Fruit fly (Drosophila melanogaster) whole organism, prepupa: ENCODE data around the gene GCC88.

Experiments
- Blimp-1 ChIP-seq: fragments of 200-800 bp; sonication (Bioruptor generic); optimal IDR thresholded peaks from 3 replicates; lab custom pipeline; 2017; ENCODE audit warnings: missing biosample characterization, missing genetic modification characterization, mild to moderate bottlenecking, moderate library complexity, missing genetic modification reagents
- CG10631 ChIP-seq: fragments of 200-800 bp; sonication (Bioruptor generic); optimal IDR thresholded peaks from 2 replicates; lab custom pipeline; 2016; ENCODE audit warnings: missing biosample characterization, missing genetic modification characterization
- CG10669 ChIP-seq: fragments of 200-800 bp; sonication (Bioruptor generic); optimal IDR thresholded peaks from 3 replicates; lab custom pipeline; 2018; ENCODE audit warnings: missing biosample characterization, mild to moderate bottlenecking, missing genetic modification characterization, moderate library complexity
- CG11294 ChIP-seq: fragments of 200-800 bp; sonication (Bioruptor generic); IDR thresholded peaks from 2 replicates; pipeline ENCODE4 v1.3.6; 2022; ENCODE audit warnings: missing biosample characterization, missing genetic modification characterization
- CG11762 ChIP-seq: fragments of 200-800 bp; sonication (Bioruptor generic); optimal IDR thresholded peaks from 3 replicates; lab custom pipeline; 2016; ENCODE audit warnings: missing biosample characterization, missing genetic modification characterization; ENCODE audit not compliant: insufficient read depth
- CG15336 ChIP-seq: fragments of 200-800 bp; sonication (Bioruptor generic); IDR thresholded peaks from 2 replicates; pipeline ENCODE4 v1.3.6; 2022; ENCODE audit warnings: missing biosample characterization, missing genetic modification characterization
- CG16779 ChIP-seq: fragments of 200-800 bp; sonication (Bioruptor generic); optimal IDR thresholded peaks from 3 replicates; lab custom pipeline; 2017; ENCODE audit warnings: missing biosample characterization, mild to moderate bottlenecking, missing genetic modification characterization
- CG3032 ChIP-seq: fragments of 200-800 bp; optimal IDR thresholded peaks from 2 replicates; lab custom pipeline; 2019; ENCODE audit warnings: missing biosample characterization, mild to moderate bottlenecking, missing genetic modification characterization, moderate library complexity
- CG32006 ChIP-seq: fragments of 200-800 bp; sonication (Bioruptor generic); optimal IDR thresholded peaks from 3 replicates; lab custom pipeline; 2017; ENCODE audit warnings: missing biosample characterization, mild to moderate bottlenecking, missing genetic modification characterization
- CG3919 ChIP-seq: fragments of 200-800 bp; sonication (Bioruptor generic); optimal IDR thresholded peaks from 3 replicates; lab custom pipeline; 2016; ENCODE audit warnings: missing biosample characterization, missing genetic modification characterization
- CG4318 ChIP-seq: fragments of 200-800 bp; sonication (Bioruptor generic); optimal IDR thresholded peaks from 3 replicates; lab custom pipeline; 2017; ENCODE audit warnings: missing biosample characterization, mild to moderate bottlenecking, missing genetic modification characterization
- CG6163 ChIP-seq: fragments of 200-800 bp; sonication (Bioruptor generic); IDR thresholded peaks from 3 replicates; pipeline ENCODE4 v1.3.6; 2022; ENCODE audit warnings: missing biosample characterization, missing genetic modification characterization
- CG6808 ChIP-seq: fragments of 200-800 bp; sonication (Bioruptor generic); optimal IDR thresholded peaks from 3 replicates; lab custom pipeline; 2017; ENCODE audit warnings: missing biosample characterization, missing genetic modification characterization, mild to moderate bottlenecking, moderate library complexity, missing genetic modification reagents
- CG7368 ChIP-seq: fragments of 200-800 bp; sonication (Bioruptor generic); optimal IDR thresholded peaks from 3 replicates; lab custom pipeline; 2016; ENCODE audit warnings: missing biosample characterization, missing genetic modification characterization
- CG8119 ChIP-seq: fragments of 200-800 bp; sonication (Bioruptor generic); IDR thresholded peaks from 3 replicates; pipeline ENCODE4 v1.3.6; 2022; ENCODE audit warnings: missing biosample characterization, missing genetic modification characterization
- CG8319 ChIP-seq: fragments of 200-800 bp; sonication (Bioruptor generic); optimal IDR thresholded peaks from 3 replicates; lab custom pipeline; 2016; ENCODE audit warnings: missing biosample characterization, missing genetic modification characterization
- CG9139 ChIP-seq: fragments of 200-800 bp; sonication (Bioruptor generic); optimal IDR thresholded peaks from 3 replicates; lab custom pipeline; 2017; ENCODE audit warnings: missing biosample characterization, mild to moderate bottlenecking, missing genetic modification characterization
- Eip75B ChIP-seq: fragments of 200-800 bp; sonication (Bioruptor generic); optimal IDR thresholded peaks from 3 replicates; lab custom pipeline; 2016; ENCODE audit warnings: missing biosample characterization, missing genetic modification characterization
- Eip78C ChIP-seq: fragments of 200-800 bp; sonication (Bioruptor generic); peaks from one replicate; lab custom pipeline; 2016; ENCODE audit warnings: missing biosample characterization, missing genetic modification characterization
- Eip93F ChIP-seq: fragments of 200-800 bp; sonication (Bioruptor generic); optimal IDR thresholded peaks from 2 replicates; lab custom pipeline; 2016; ENCODE audit warnings: missing biosample characterization, mild to moderate bottlenecking, missing genetic modification characterization
- Ets21C ChIP-seq: fragments of 200-800 bp; sonication (Bioruptor generic); optimal IDR thresholded peaks from 3 replicates; lab custom pipeline; 2016; ENCODE audit warnings: missing biosample characterization, missing genetic modification characterization
- Ets96B ChIP-seq: fragments of 200-800 bp; optimal IDR thresholded peaks from 2 replicates; lab custom pipeline; 2019; ENCODE audit warnings: missing biosample characterization, mild to moderate bottlenecking, missing genetic modification characterization, moderate library complexity
- Gug ChIP-seq: fragments of 200-800 bp; sonication (Bioruptor generic); IDR thresholded peaks from 2 replicates; pipeline ENCODE4 v1.3.6; 2022; ENCODE audit warnings: missing biosample characterization, missing genetic modification characterization
- Hr38 ChIP-seq: sonication (Bioruptor generic); optimal IDR thresholded peaks from 2 replicates; lab custom pipeline; 2016; ENCODE audit warnings: missing biosample characterization, missing genetic modification characterization
- Hr4 ChIP-seq: fragments of 200-800 bp; sonication (Bioruptor generic); optimal IDR thresholded peaks from 3 replicates; lab custom pipeline; 2016; ENCODE audit warnings: missing biosample characterization, missing genetic modification characterization
- Lpt ChIP-seq: fragments of 200-800 bp; sonication (Bioruptor generic); optimal IDR thresholded peaks from 3 replicates; lab custom pipeline; 2016; ENCODE audit warnings: missing biosample characterization, missing genetic modification characterization
- Met ChIP-seq: fragments of 200-800 bp; sonication (Bioruptor generic); optimal IDR thresholded peaks from 3 replicates; lab custom pipeline; 2016; ENCODE audit warnings: missing biosample characterization, missing genetic modification characterization
- OdsH ChIP-seq: fragments of 200-800 bp; sonication (Bioruptor generic); optimal IDR thresholded peaks from 3 replicates; lab custom pipeline; 2016; ENCODE audit warnings: missing biosample characterization, missing genetic modification characterization
- Smox ChIP-seq: fragments of 200-800 bp; sonication (Bioruptor generic); optimal IDR thresholded peaks from 3 replicates; lab custom pipeline; 2016; ENCODE audit warnings: missing biosample characterization, missing genetic modification characterization
- Sox102F ChIP-seq: fragments of 200-800 bp; sonication (Bioruptor generic); optimal IDR thresholded peaks from 2 replicates; lab custom pipeline; 2016; ENCODE audit warnings: missing biosample characterization, mild to moderate bottlenecking, missing genetic modification characterization
- Sox14 ChIP-seq: fragments of 200-800 bp; sonication (Bioruptor generic); optimal IDR thresholded peaks from 3 replicates; lab custom pipeline; 2016; ENCODE audit warnings: missing biosample characterization, missing genetic modification characterization
- Sox15 ChIP-seq: fragments of 200-800 bp; sonication (Bioruptor generic); optimal IDR thresholded peaks from 3 replicates; lab custom pipeline; 2016; ENCODE audit warnings: missing biosample characterization, missing genetic modification characterization
- achi ChIP-seq: fragments of 200-800 bp; sonication (Bioruptor generic); optimal IDR thresholded peaks from 3 replicates; lab custom pipeline; 2016; ENCODE audit warnings: missing biosample characterization, missing genetic modification characterization
- acj6 ChIP-seq: fragments of 200-800 bp; sonication (Bioruptor generic); optimal IDR thresholded peaks from 3 replicates; lab custom pipeline; 2016; ENCODE audit warnings: missing biosample characterization, missing genetic modification characterization
- cyc ChIP-seq: fragments of 200-800 bp; sonication (Bioruptor generic); optimal IDR thresholded peaks from 3 replicates; lab custom pipeline; 2016; ENCODE audit warnings: missing biosample characterization, missing genetic modification characterization
- eg ChIP-seq: fragments of 200-800 bp; sonication (Bioruptor generic); IDR thresholded peaks from 3 replicates; pipeline ENCODE4 v1.3.6; 2022; ENCODE audit warnings: missing biosample characterization, missing genetic modification characterization
- esn ChIP-seq: fragments of 200-800 bp; sonication (Bioruptor generic); optimal IDR thresholded peaks from 2 replicates; lab custom pipeline; 2016; ENCODE audit warnings: missing biosample characterization, mild to moderate bottlenecking, missing genetic modification characterization, moderate library complexity
- fd85E ChIP-seq: fragments of 200-800 bp; sonication (Bioruptor generic); optimal IDR thresholded peaks from 3 replicates; lab custom pipeline; 2016; ENCODE audit warnings: missing biosample characterization, missing genetic modification characterization
- fkh ChIP-seq: fragments of 200-800 bp; sonication (Bioruptor generic); optimal IDR thresholded peaks from 3 replicates; lab custom pipeline; 2017; ENCODE audit warnings: missing biosample characterization, mild to moderate bottlenecking, missing genetic modification characterization, moderate library complexity
- net ChIP-seq: fragments of 200-800 bp; sonication (Bioruptor generic); optimal IDR thresholded peaks from 3 replicates; lab custom pipeline; 2016; ENCODE audit warnings: missing biosample characterization, missing genetic modification characterization
- spab ChIP-seq: fragments of 200-800 bp; sonication (Bioruptor generic); optimal IDR thresholded peaks from 2 replicates; lab custom pipeline; 2017; ENCODE audit warnings: missing biosample characterization, mild to moderate bottlenecking, missing genetic modification characterization, missing genetic modification reagents
- ss ChIP-seq, 2 experiments: fragments of 200-800 bp; sonication (Bioruptor generic); optimal IDR thresholded peaks; 2 replicates in 1 of 2; 3 replicates in 1 of 2; lab custom pipeline; 2017 to 2018; ENCODE audit warnings: mild to moderate bottlenecking in 2 of 2, missing biosample characterization in 2 of 2, missing genetic modification characterization in 2 of 2, moderate library complexity in 1 of 2
- svp ChIP-seq: fragments of 200-800 bp; sonication (Bioruptor generic); peaks from one replicate; lab custom pipeline; 2016; ENCODE audit warnings: missing biosample characterization, missing genetic modification characterization
- vri ChIP-seq: fragments of 200-800 bp; sonication (Bioruptor generic); optimal IDR thresholded peaks from 3 replicates; lab custom pipeline; 2016; ENCODE audit warnings: missing biosample characterization, mild to moderate bottlenecking, missing genetic modification characterization

Gene GCC88

DNA sequence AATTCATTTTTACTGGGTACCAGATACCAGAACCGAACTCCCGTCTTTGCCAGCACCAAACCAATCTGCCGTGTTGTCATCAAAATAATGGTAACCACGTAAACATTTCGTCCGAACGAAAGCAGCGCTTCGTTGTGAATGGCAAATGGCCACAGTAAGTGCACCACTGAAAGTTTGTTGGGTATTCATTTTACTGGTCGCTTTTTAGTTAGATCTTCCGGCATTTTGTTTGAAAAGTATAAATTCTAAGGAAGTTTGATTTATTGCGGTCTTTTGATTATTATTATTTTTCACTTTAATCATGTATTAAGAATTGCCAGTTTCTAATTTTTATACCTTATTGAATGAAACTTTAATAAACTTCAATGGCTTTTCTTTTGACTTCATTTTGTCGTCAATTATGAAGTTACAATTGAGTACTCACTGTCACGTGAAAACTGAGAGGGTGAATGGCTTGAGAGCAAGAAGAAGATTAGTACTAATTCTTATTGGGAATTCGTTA lies 15.9 kb downstream of the GCC88 start, which contains the start of gene ZnT86D (continued):
- TF ChIP-seq acj6 (GFP tag; lab: Kevin White, UChicago): peak; percentile 61
- peak; percentile 71 for TF ChIP-seq OdsH (GFP tag; lab: Kevin White, UChicago)
- TF ChIP-seq achi (GFP tag; lab: Kevin White, UChicago): peak; percentile 64
- peak; percentile 65 for TF ChIP-seq Smox (GFP tag; lab: Kevin White, UChicago)
- TF ChIP-seq Blimp-1 (GFP tag; lab: Kevin White, UChicago): peak; percentile 35
- TF ChIP-seq CG6808: peak; percentile 44
- TF ChIP-seq CG8119: peak; percentile 51; the same call in 2 of the 3 replicates
- peak; percentile 76 for TF ChIP-seq CG10631
- TF ChIP-seq spab (GFP tag; lab: Kevin White, UChicago): no peak
- TF ChIP-seq eg (GFP tag; lab: Robert Waterston, UW): peak; percentile 61
- TF ChIP-seq svp (GFP tag; lab: Kevin White, UChicago): no peak
- peak; percentile 83 for TF ChIP-seq esn (GFP tag; lab: Kevin White, UChicago)
- peak; percentile 76 for TF ChIP-seq Sox102F (GFP tag; lab: Kevin White, UChicago)
- no peak for TF ChIP-seq Eip93F (GFP tag; lab: Kevin White, UChicago)
- peak; percentile 11 to 67 for TF ChIP-seq ss (GFP tag; optimal IDR thresholded peaks at IDR 0.05; lab: Kevin White, UChicago)
- no peak for TF ChIP-seq CG7368 (GFP tag; lab: Kevin White, UChicago)
- TF ChIP-seq CG3919 (GFP tag; lab: Kevin White, UChicago): peak; percentile 62
- no peak for TF ChIP-seq CG8319 (GFP tag; lab: Kevin White, UChicago)
- peak; percentile 60 for TF ChIP-seq CG15336 (GFP tag; lab: Robert Waterston, UW)
- peak; percentile 71 for TF ChIP-seq CG3032
- TF ChIP-seq CG9139: no peak
- peak; percentile 40 for TF ChIP-seq fkh (GFP tag; lab: Kevin White, UChicago)
- no peak for TF ChIP-seq Hr38 (GFP tag; lab: Kevin White, UChicago)
- 0 out of 3 replicates have a peak, but pooled peaks have one; percentile 29 for TF ChIP-seq CG6163 (GFP tag; lab: Robert Waterston, UW)
- TF ChIP-seq Gug (GFP tag; lab: Robert Waterston, UW): 0 out of 2 replicates have a peak, but pooled peaks have one; percentile 54
- TF ChIP-seq Sox15 (GFP tag; lab: Kevin White, UChicago): peak; percentile 25
- TF ChIP-seq Sox14 (GFP tag; lab: Kevin White, UChicago): peak; percentile 82
- peak; percentile 87 for TF ChIP-seq Hr4 (GFP tag; lab: Kevin White, UChicago)
- TF ChIP-seq cyc (GFP tag; lab: Kevin White, UChicago): peak; percentile 76
- TF ChIP-seq net (GFP tag; lab: Kevin White, UChicago): peak; percentile 44
- TF ChIP-seq Met (GFP tag; lab: Kevin White, UChicago): peak; percentile 76
- peak; percentile 85 for TF ChIP-seq Eip78C (GFP tag; lab: Kevin White, UChicago)
- TF ChIP-seq CG10669 (GFP tag; lab: Kevin White, UChicago): peak; percentile 65

DNA sequence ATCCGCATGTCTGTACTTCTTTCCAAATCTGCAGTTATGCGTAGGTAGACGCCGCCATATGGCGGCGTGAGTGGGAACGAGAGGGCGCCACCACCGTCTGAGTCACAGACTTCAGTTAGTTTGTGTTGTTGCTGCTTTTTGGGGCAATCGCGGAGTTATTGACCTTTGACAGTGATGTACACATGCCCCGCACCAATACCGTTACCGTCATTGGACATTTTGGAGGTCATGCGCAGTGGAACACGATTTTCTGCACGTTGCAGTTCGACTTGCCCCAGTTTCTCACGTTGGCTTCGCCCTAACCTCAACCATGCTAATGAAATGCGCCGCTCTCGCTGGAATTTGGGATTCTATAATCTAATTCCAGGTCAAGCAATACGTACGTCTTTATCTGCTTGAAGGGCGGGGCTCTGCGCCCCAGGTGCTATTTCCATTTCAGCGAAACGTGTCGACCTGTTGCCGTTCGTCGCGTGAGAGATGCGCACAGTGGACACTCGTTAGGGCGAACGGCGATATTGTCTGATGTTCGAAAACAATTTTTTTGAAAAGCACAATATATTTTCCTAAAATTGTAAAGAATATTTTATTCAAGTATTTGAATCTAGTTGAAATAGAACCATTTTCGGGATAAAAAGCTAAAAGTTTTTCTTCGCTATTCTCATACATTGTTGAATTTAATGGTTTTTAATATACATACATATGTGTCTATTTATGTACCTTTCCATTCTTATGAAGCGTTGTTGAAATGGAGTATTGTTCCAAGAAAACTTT lies 18.9 kb downstream of the GCC88 start:
- TF ChIP-seq vri (peak; percentile 39), acj6 (GFP tag; lab: Kevin White, UChicago) (peak; percentile 64), Ets21C (GFP tag; lab: Kevin White, UChicago) (peak; percentile 66), CG8319 (GFP tag; lab: Kevin White, UChicago) (peak; percentile 7), CG11762 (GFP tag; lab: Kevin White, UChicago) (no peak), CG15336 (GFP tag; lab: Robert Waterston, UW) (peak; percentile 69), CG4318 (GFP tag; lab: Kevin White, UChicago) (no peak), Ets96B (tag; lab: Kevin White, UChicago) (peak; percentile 42), net (GFP tag; lab: Kevin White, UChicago) (peak; percentile 72), achi (GFP tag; lab: Kevin White, UChicago) (peak; percentile 67), fd85E (GFP tag; lab: Kevin White, UChicago) (no peak), Lpt (GFP tag; lab: Kevin White, UChicago) (peak; percentile 36), CG11294 (GFP tag; lab: Robert Waterston, UW) (no peak), CG16779 (peak; percentile 27), Eip75B (peak; percentile 76), CG10631 (peak; percentile 54), Eip93F (GFP tag; lab: Kevin White, UChicago) (peak; percentile 8), CG7368 (GFP tag; lab: Kevin White, UChicago) (peak; percentile 43), Blimp-1 (GFP tag; lab: Kevin White, UChicago) (peak; percentile 28), Eip78C (GFP tag; lab: Kevin White, UChicago) (peak; percentile 88), cyc (GFP tag; lab: Kevin White, UChicago) (peak; percentile 75), Gug (GFP tag; lab: Robert Waterston, UW) (peak; percentile 55), OdsH (GFP tag; lab: Kevin White, UChicago) (peak; percentile 68), Smox (GFP tag; lab: Kevin White, UChicago) (peak; percentile 79), CG3032 (peak; percentile 49), CG3919 (GFP tag; lab: Kevin White, UChicago) (peak; percentile 72), CG8119 (peak; percentile 53; the same call in 2 of the 3 replicates), Sox14 (GFP tag; lab: Kevin White, UChicago) (peak; percentile 72), CG32006 (GFP tag; lab: Kevin White, UChicago) (peak; percentile 65), svp (GFP tag; lab: Kevin White, UChicago) (peak; percentile 95), eg (GFP tag; lab: Robert Waterston, UW) (peak; percentile 80)
